Worm (Caenorhabditis elegans): ENCODE data around the gene C42C1.9.

- TF ChIP-seq ceh-36 (tag; optimal IDR thresholded peaks at IDR 0.05): no peak
- TF ChIP-seq ama-1 (optimal IDR thresholded peaks at IDR 0.05): no peak
- TF ChIP-seq sea-1 (GFP tag; conservative IDR thresholded peaks at IDR 0.05): no peak
- TF ChIP-seq tra-4 (tag; optimal IDR thresholded peaks at IDR 0.05): no peak
- TF ChIP-seq B0310.2 (tag; optimal IDR thresholded peaks at IDR 0.05): no peak
- TF ChIP-seq hmbx-1 (tag; optimal IDR thresholded peaks at IDR 0.05): no peak
- no peak for TF ChIP-seq flt-1 (GFP tag; IDR thresholded peaks at IDR 0.05)
- no peak for TF ChIP-seq hmg-4 (GFP tag; optimal IDR thresholded peaks at IDR 0.05)
- TF ChIP-seq ets-7 (tag; optimal IDR thresholded peaks at IDR 0.05): no peak
Measured at ce11 chrIV:12244706-12245105, 44.5 kb upstream of the C42C1.9 start, which contains the start of gene sre-15.
